Worm (Caenorhabditis elegans): Measurements from ENCODE around the gene sra-28.

ce11 chrII:6568707-6569106, 4.9 kb downstream of the sra-28 start, which contains the start of gene sra-27:
- TF ChIP-seq ceh-2 (tag; optimal IDR thresholded peaks at IDR 0.05) (no peak), hlh-6 (tag; optimal IDR thresholded peaks at IDR 0.05) (no peak), madf-2 (tag; optimal IDR thresholded peaks at IDR 0.05) (no peak), lim-6 (tag; optimal IDR thresholded peaks at IDR 0.05) (no peak), gmeb-2 (tag; optimal IDR thresholded peaks at IDR 0.05) (no peak), unc-86 (tag; optimal IDR thresholded peaks at IDR 0.05) (no peak), pqm-1 (tag; optimal IDR thresholded peaks at IDR 0.05) (no peak), pha-4 (tag; optimal IDR thresholded peaks at IDR 0.05) (no peak), nfya-1 (tag; optimal IDR thresholded peaks at IDR 0.05) (no peak), dve-1 (tag; optimal IDR thresholded peaks at IDR 0.05) (no peak), dmd-4 (tag; optimal IDR thresholded peaks at IDR 0.05; ENCODE audit: borderline replicate concordance) (no peak), tbx-7 (tag; optimal IDR thresholded peaks at IDR 0.05) (no peak), ceh-45 (GFP tag; IDR thresholded peaks at IDR 0.05) (no peak), C38D4.7 (GFP tag; optimal IDR thresholded peaks at IDR 0.05) (no peak)
